Fruit fly (Drosophila melanogaster): ENCODE results near the gene Ir94e.

Ir94e gene

DNA sequence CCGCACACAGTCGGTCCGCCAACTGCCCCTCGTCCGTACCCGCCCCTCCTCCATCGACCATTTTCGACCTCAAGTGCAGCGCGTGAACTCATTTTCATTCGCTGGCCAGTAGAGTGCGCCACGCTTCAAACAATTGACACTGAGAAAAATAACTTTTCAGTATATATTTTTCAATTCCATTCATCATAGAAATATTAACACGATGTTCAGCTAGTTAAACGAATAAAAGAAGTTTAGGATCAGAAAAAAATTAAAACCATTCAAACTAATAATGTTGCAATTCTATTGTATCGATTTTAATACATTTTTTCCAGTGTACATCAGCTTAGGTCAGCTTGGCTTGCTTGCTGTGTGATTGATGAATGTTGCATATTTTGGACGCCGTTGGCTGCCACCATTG lies 18.4 kb upstream of the Ir94e start (continued):
- peak; percentile 76 for TF ChIP-seq CG11504 (tag; optimal IDR thresholded peaks at IDR 0.05)
- no peak for TF ChIP-seq Dip3 (GFP tag; optimal IDR thresholded peaks at IDR 0.05)
- no peak for TF ChIP-seq tup (GFP tag; optimal IDR thresholded peaks at IDR 0.05)
- TF ChIP-seq ftz-f1 (GFP tag; optimal IDR thresholded peaks at IDR 0.05), result no peak
- TF ChIP-seq lilli (GFP tag; optimal IDR thresholded peaks at IDR 0.05), result no peak
- peak; percentile 0 for TF ChIP-seq CG10654 (GFP tag; optimal IDR thresholded peaks at IDR 0.05)
- no peak for TF ChIP-seq Gsc (GFP tag; IDR thresholded peaks at IDR 0.05)
- no peak for TF ChIP-seq CG12104 (GFP tag; optimal IDR thresholded peaks at IDR 0.05)
- TF ChIP-seq CG17829 (tag; optimal IDR thresholded peaks at IDR 0.05), result peak; percentile 8
- no peak for TF ChIP-seq CG18011 (GFP tag; optimal IDR thresholded peaks at IDR 0.05)
- TF ChIP-seq az2 (GFP tag; optimal IDR thresholded peaks at IDR 0.05), result peak; percentile 62
- no peak for TF ChIP-seq ems (GFP tag; optimal IDR thresholded peaks at IDR 0.05)
- TF ChIP-seq fd3F (GFP tag; optimal IDR thresholded peaks at IDR 0.05), result no peak
- no peak for TF ChIP-seq onecut (GFP tag; IDR thresholded peaks at IDR 0.05)
- peak; percentile 44 for TF ChIP-seq CG10267 (tag; optimal IDR thresholded peaks at IDR 0.05)
- TF ChIP-seq nau (GFP tag; optimal IDR thresholded peaks at IDR 0.05), result no peak
- TF ChIP-seq CG9876 (GFP tag; optimal IDR thresholded peaks at IDR 0.05), result no peak
- peak; percentile 73 for TF ChIP-seq oc (tag; optimal IDR thresholded peaks at IDR 0.05)
- peak; percentile 91 for TF ChIP-seq sens (GFP tag)
- TF ChIP-seq CG8765 (GFP tag; IDR thresholded peaks at IDR 0.05), result no peak
- no peak for TF ChIP-seq CG11695 (GFP tag; IDR thresholded peaks at IDR 0.05)
- TF ChIP-seq Camta (GFP tag; optimal IDR thresholded peaks at IDR 0.05), result peak; percentile 22
- TF ChIP-seq CG7987 (GFP tag; optimal IDR thresholded peaks at IDR 0.05), result no peak
- peak; percentile 35 for TF ChIP-seq cato (GFP tag; optimal IDR thresholded peaks at IDR 0.05; ENCODE audit: borderline replicate concordance)
- no peak for TF ChIP-seq Hr78 (GFP tag; optimal IDR thresholded peaks at IDR 0.05)
- peak in 1 of 2 experiments; percentile 73 for TF ChIP-seq bsh (GFP tag; optimal IDR thresholded peaks at IDR 0.05)
- no peak for TF ChIP-seq CG11696 (GFP tag; IDR thresholded peaks at IDR 0.05)
- TF ChIP-seq CG1602 (GFP tag; optimal IDR thresholded peaks at IDR 0.05), result no peak
- peak in 1 of 2 experiments; percentile 73 for TF ChIP-seq Hr51 (GFP tag; optimal IDR thresholded peaks at IDR 0.05)
- no peak for TF ChIP-seq Dll (GFP tag; IDR thresholded peaks at IDR 0.05; ENCODE audit: partially characterized antibody)
- TF ChIP-seq CG12155 (GFP tag; optimal IDR thresholded peaks at IDR 0.05), result no peak
- no peak for TF ChIP-seq Myb (GFP tag; optimal IDR thresholded peaks at IDR 0.05)
- TF ChIP-seq CG7372 (GFP tag; IDR thresholded peaks at IDR 0.05), result no peak
- TF ChIP-seq BtbVII (GFP tag; optimal IDR thresholded peaks at IDR 0.05), result no peak
- no peak for TF ChIP-seq NfI (GFP tag; optimal IDR thresholded peaks at IDR 0.05)
- TF ChIP-seq pita (GFP tag; optimal IDR thresholded peaks at IDR 0.05), result no peak
- TF ChIP-seq Nf-YB (GFP tag; optimal IDR thresholded peaks at IDR 0.05), result peak; percentile 5
- 0 out of 2 replicates have a peak, but pooled peaks have one; percentile 28 for TF ChIP-seq CG6689 (GFP tag; IDR thresholded peaks at IDR 0.05)
- TF ChIP-seq sim (GFP tag; IDR thresholded peaks at IDR 0.05), result no peak
- no peak for TF ChIP-seq sc (optimal IDR thresholded peaks at IDR 0.05)
- TF ChIP-seq sc (GFP tag; optimal IDR thresholded peaks at IDR 0.05), result no peak
- TF ChIP-seq CG4424 (GFP tag; optimal IDR thresholded peaks at IDR 0.05), result peak; percentile 32
- TF ChIP-seq lbe (GFP tag; optimal IDR thresholded peaks at IDR 0.05), result no peak
- TF ChIP-seq ase (GFP tag; IDR thresholded peaks at IDR 0.05), result peak; percentile 43; the same call in 1 of the 3 replicates
- no peak for TF ChIP-seq repo (GFP tag; optimal IDR thresholded peaks at IDR 0.05)
- no peak for TF ChIP-seq CG12659 (GFP tag; optimal IDR thresholded peaks at IDR 0.05)
- no peak for TF ChIP-seq Hand (GFP tag; optimal IDR thresholded peaks at IDR 0.05)
- TF ChIP-seq CG17802 (tag; optimal IDR thresholded peaks at IDR 0.05), result peak; percentile 24
- peak; percentile 28 for TF ChIP-seq CG17385 (GFP tag; optimal IDR thresholded peaks at IDR 0.05)
- TF ChIP-seq ara (GFP tag; IDR thresholded peaks at IDR 0.05), result peak; percentile 65
- TF ChIP-seq Spps (tag; optimal IDR thresholded peaks at IDR 0.05), result no peak

Measured in whole organism, embryonic.